Fruit fly (Drosophila melanogaster): Measurements from ENCODE around the gene PpD3.

PpD3 gene

DNA sequence ATGACTTTTGCATAAGTTTGCCTTT is at the start of gene PpD3:
Gene PpD3 (plus strand): TSS at position 1 of the 25 bp plus-strand sequence.
- TF ChIP-seq CG8478 (optimal IDR thresholded peaks at IDR 0.05) (no peak), CTCF (optimal IDR thresholded peaks at IDR 0.05) (no peak)

DNA sequence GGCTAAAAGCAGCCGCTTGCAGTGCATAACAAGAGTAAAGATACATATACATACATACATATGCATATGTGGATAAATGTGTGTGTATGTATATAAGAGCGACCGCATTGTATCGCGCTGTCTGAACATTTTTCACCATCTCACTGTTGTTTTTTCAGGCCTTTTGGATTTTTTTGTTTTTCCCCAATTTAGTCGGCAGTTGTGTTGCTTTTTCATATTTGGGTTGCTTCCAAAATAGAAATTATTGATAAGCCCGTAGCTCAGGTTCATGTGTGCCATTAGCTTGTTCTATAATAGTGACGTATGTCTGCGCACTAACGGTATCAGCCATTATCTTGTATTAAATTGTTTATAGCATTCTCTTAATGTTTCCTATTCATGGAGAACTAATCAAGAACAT is 47.2 kb upstream of the PpD3 start:
- TF ChIP-seq CG8478 (optimal IDR thresholded peaks at IDR 0.05) (no peak), CTCF (optimal IDR thresholded peaks at IDR 0.05) (no peak)

DNA sequence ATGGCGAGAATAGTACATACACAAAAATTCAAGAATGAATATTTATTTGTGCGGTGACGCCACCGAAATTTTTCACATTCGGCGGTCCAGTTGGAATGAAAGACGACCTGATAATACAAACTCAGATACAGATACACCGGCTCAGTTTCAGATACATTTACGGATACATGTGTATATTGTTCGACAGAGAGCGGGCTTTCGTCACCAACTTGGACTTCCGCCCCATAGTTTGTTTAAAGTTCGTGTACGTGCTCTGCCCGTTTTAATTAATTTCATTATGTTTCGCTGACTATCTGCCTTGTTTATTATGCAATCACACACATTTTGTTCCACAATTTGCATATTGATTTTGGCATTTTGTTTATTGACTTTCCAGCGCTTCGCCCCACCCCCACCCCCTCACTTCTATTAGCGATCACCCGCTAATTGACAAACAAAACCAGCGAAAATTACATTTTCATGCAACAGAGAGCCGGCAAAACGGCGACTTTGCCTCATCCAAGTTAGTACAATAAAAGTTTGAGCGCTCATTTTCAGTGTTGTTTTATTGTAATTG is 46.4 kb upstream of the PpD3 start:
- no peak for TF ChIP-seq CTCF (optimal IDR thresholded peaks at IDR 0.05)
- no peak for TF ChIP-seq CG8478 (optimal IDR thresholded peaks at IDR 0.05)

DNA sequence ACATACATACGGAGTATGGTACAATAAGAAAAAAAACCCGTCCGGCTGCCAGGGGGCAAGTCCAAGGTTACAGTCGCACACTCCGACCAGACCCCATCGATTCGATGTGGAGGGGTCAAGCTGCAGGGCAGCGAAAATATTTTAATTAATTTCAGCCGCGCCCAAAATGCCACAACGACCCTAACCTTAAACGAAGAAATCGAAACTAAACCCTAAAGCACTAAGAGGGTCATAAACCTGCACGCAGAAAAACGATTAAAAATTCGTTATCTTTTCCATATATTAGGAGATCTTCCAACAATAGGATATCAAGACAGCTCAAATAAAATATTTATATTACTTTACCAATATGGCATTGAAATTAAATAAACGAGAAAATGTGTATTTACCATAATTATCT is 45.8 kb upstream of the PpD3 start:
- no peak for TF ChIP-seq CTCF (optimal IDR thresholded peaks at IDR 0.05)
- TF ChIP-seq CG8478 (optimal IDR thresholded peaks at IDR 0.05), result no peak

DNA sequence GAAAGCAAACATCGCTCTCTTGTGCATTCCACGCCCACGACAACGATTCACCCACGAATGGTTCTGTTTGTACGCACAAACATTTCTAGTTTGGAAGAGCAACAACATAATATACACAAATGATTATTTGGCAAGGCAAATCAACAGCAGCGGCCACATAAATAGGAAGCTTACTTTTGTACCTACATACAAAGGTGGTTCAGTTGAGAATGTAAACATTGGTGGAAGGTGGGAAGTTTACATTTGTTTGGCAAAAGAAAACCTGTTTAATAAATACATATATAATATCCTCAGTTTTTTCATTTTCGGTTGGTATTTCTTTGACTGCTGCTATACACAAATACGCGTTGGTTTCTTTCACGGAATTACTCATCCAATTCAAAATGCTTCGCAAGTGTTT is 45.1 kb upstream of the PpD3 start:
- TF ChIP-seq CTCF (optimal IDR thresholded peaks at IDR 0.05), result no peak
- TF ChIP-seq CG8478 (optimal IDR thresholded peaks at IDR 0.05), result no peak

DNA sequence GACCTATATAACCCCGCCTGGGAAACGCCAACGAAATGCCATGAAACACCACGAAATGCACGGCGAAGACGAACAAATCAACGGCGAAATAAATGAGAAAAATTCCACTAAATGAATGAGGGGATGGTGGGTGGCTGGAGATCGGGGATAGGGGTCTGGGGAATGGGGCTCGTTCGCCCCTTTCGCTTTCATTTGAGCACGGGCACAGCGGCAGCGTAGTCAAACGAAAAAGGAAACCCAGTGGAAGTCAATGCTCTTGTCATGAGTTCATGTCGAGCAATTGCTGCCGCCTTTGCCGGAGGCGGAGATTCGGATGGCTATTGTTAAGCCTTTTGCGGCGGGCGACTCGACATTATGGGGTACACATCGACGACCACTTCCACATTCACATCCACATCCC is 44.4 kb upstream of the PpD3 start:
- no peak for TF ChIP-seq CG8478 (optimal IDR thresholded peaks at IDR 0.05)
- no peak for TF ChIP-seq CTCF (optimal IDR thresholded peaks at IDR 0.05)

DNA sequence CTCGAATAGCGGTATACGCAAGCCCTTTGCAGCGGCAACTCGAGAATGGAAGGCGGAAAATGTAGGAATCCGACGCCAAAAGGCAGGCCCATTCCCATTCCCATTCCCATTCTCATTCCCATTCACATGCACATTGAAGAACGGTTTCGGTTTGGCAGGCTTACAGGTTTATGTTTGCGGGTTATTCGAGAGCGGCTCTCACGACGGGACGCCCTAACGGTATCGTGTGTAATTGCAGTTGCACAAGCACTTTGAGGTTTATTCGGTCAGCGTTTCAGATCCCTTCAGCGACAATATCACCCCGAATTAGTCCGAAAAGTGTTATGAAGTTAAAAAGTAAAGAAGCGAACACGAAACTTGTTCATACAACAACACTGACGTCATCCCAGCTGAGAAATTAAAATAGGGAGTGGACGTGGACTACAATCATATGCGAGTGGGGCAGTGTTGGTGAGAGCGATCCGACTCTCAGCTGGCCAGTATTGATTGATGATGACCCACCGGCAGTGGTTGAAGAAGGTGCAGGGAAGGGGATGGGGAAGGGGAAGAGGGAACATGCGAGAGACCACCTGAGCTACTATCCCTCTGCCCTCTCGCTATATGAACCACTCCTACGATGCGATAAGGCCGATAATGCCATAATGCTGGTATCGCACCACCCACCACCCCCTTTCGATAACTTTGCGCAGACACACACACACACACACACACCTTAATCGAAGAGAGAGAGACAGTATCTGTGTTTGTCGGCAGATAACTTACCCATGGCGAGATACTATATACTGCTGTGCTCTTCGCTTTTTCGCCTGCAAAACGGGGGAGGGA is 43.3 kb upstream of the PpD3 start:
- no peak for TF ChIP-seq CG8478 (optimal IDR thresholded peaks at IDR 0.05)
- TF ChIP-seq CTCF (optimal IDR thresholded peaks at IDR 0.05), result no peak

DNA sequence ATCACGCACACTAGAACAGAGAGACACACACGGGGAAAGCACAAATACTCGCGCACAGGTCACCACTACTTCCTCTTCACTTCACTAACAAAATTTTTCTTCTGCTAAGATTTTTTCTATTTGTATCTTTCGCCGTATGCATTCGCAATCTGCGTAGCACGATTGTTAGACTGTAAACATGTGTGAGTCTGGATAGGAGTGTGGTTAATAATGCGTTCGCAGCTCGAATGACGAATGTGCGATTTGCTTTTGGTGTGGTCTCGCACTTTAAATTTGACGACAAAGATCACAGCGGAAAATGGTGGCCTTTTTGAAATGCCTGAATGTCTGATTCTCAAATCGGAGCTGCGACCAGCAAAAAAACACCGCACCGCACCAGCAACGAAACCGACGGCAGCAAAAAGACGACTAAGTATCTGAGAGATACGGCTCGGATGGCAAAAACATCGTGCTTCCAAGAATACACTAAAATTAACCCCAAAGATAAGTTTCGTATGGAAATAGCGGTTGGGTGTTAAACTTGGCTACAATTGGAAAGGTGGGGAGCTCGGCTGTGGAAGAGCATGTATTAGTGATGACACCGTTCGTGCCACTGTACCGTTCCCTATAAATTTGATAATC is 42.6 kb upstream of the PpD3 start, which contains the start of gene Unc-115a:
Gene Unc-115a (minus strand): TSS at position 410 of the 621 bp plus-strand sequence.
- TF ChIP-seq CTCF (optimal IDR thresholded peaks at IDR 0.05) (peak; percentile 69 to 72), CG8478 (optimal IDR thresholded peaks at IDR 0.05) (no peak)

DNA sequence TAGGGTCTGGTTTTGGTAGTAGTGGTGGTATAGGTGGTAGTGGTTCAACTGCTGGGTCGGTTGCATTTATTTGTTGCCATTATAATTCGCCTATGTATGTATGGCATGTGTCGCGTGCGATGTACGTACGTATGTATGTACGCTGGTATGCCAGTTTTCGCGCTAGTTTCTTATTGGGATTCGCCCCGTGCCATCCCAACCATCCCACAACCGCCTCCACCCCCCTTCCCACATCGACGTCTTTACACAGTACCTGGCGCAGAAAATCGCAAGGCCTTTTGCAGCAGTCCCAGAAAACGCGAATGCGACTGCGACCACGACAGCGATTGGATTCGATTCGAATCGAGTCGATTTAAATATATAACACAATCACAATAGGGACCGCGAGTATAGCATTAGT is 37.4 kb upstream of the PpD3 start:
- TF ChIP-seq CTCF (optimal IDR thresholded peaks at IDR 0.05), result no peak

DNA sequence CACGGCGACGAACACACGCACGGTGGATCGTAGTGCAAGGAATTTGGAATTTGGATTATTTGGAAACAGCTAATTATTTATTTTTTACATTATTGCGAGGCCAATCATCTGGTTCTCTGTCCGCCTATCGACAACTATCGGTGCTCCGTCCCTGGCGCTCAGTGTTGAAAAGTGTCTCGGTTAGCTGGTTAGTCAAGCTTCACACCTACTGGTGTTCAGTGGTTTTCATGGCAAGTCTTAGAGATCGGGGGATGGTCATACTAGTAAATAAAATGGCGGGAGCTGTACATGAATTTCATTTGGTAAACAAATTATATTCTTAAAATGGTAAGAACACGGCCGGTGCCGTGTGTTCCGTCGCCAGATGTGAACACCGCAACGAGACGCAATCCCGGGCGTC is 36.8 kb upstream of the PpD3 start, which contains the start of the genes trbd and dmt:
Gene trbd (minus strand): TSS at position 152 of the 400 bp plus-strand sequence.
Gene dmt (plus strand): TSS at position 257 of the 400 bp plus-strand sequence.
- TF ChIP-seq CTCF (optimal IDR thresholded peaks at IDR 0.05) (peak; percentile 44 to 65), CG8478 (optimal IDR thresholded peaks at IDR 0.05) (no peak)

DNA sequence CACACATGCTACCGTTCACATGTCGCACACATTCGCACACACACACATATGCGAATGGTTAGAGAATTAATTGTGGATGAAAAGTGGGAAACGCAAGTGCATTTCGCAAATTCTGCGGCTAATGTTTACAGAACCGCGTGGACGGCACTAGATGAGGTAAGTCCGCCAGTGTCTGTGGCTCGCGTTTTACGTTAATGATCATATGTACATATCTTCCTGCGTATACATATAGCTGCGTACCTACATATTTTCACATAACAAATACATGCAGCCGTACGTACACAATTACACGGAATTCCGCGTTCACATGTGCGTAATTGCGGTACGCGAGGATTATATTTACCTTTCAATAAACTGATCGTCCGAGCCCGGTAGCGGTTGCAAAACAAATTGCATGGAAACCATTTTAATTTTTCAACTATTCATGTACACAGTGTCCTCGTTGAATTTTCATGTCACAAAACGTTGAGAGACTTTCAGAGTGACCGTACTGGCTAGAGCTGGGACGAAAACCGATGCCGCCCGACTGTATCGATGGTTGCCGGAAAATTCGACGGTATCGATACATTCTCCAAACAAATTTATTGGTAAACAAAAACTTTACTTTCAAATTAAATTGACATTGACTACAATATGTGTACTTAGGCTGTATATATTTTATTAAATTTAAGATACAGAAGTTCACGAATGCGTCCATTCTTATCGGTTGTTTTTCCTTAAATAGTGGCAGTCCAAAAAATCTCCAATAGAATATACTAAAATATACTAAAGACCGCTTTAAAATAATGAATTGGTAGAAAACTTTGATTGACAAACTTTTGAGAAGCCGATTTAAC is 22.3 kb upstream of the PpD3 start, which contains the start of gene hyd:
Gene hyd (minus strand): TSS at position 495 of the 836 bp plus-strand sequence.
- TF ChIP-seq CG8478 (optimal IDR thresholded peaks at IDR 0.05), result no peak

DNA sequence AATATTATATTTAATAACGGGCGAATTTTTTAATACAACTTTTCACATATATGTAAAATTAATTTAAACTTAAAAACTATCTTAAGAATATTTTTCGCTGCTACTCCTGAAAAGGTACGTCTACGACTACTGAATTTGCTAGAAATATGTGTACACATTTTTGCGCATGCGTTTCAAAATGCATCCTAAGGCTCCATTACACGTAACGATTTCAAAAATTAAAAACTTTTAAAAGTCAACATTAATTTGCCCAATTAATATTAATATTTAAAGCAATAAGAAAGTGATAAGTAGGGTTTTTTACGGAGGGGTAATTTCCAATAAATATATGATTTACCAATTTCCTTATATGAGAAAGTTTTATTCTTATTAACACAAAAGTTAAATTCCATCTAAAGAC is 16.9 kb upstream of the PpD3 start, which contains the start of gene FoxP:
Gene FoxP (minus strand): TSS at position 89 of the 400 bp plus-strand sequence.
- TF ChIP-seq CTCF (optimal IDR thresholded peaks at IDR 0.05), result no peak

DNA sequence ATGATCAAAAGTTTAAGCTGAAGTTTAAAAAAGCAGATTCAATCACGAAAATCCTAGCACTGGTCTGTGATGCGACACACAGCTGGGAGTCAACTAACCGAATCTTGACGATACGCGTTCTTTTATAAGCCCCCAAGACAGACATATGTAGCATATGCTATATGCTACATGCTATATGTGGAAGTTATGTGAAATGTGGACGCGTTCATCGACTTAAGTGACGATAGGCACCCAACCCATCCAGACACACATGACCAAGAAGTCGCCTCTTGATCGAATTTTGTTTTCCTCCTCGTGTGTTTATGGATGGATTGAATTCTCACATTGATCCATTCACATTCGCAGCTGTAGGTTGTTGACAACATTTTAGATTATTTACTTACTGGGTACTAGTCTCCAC is 14.5 kb upstream of the PpD3 start, which contains the start of gene alphaTub85E:
Gene alphaTub85E (minus strand): TSS at position 101 of the 400 bp plus-strand sequence.
- TF ChIP-seq CTCF (optimal IDR thresholded peaks at IDR 0.05) (no peak), CG8478 (optimal IDR thresholded peaks at IDR 0.05) (no peak)

DNA sequence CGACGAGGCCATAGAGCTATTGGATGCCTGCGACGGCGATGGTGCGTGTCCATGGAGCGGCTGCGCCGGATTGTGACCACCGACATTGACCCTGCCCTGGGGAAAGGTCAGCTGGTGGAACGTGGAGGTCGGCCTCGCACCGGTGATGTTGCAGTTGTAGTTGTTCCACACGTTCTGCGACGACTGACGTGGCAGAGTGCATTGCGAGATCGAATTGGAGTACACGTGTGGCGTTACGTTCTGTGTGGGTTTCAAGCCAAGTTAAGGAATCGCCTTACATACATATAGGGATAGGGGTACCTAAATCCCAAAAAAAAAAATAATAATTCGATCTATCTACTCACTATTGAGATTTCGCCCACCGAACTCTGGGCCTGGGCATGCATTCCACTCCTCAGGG is 12.5 kb upstream of the PpD3 start:
- TF ChIP-seq CG8478 (optimal IDR thresholded peaks at IDR 0.05) (no peak), CTCF (optimal IDR thresholded peaks at IDR 0.05) (no peak)

DNA sequence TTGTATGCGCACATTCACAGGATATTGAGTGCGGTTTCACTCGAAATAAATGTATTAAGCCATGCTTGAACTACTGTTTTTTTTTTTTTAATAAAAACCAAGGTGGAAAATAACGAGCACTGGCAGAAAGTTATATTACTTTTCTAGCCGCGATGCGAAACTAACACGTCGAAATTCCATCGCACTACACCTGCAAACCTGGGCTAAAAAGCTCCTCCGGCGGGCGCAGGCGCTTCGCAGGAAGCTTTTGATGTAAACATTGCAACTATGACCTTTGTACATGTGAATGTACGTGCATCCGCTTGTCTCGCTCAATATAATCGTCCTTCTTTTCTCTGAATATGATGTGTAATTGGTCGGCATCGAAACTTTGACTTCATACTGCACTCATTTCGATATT is 7.9 kb upstream of the PpD3 start, which contains the start of gene side-VII:
Gene side-VII (minus strand): TSS at position 187 of the 400 bp plus-strand sequence.
- TF ChIP-seq CG8478 (optimal IDR thresholded peaks at IDR 0.05) (no peak), CTCF (optimal IDR thresholded peaks at IDR 0.05) (no peak)

Measured in S2 (cell line).